Fruit fly (Drosophila melanogaster) whole organism, embryonic: ENCODE results near the gene CG13113.

Experiments used
- ATbp ChIP-seq: fragments of 200-800 bp; sonication (Bioruptor generic); optimal IDR thresholded peaks from 2 replicates; lab custom pipeline; 2017; ENCODE audit warnings: missing biosample characterization, mild to moderate bottlenecking, missing genetic modification characterization, missing genetic modification reagents
- Blimp-1 ChIP-seq: fragments of 200-800 bp; sonication (Bioruptor generic); optimal IDR thresholded peaks from 3 replicates; lab custom pipeline; 2018; ENCODE audit warnings: missing biosample characterization, missing genetic modification characterization, mild to moderate bottlenecking, moderate library complexity, missing genetic modification reagents
- CG1024 ChIP-seq: fragments of 200-800 bp; sonication (Bioruptor generic); IDR thresholded peaks from 2 replicates; pipeline ENCODE4 v1.3.6; 2022; ENCODE audit warnings: missing biosample characterization, missing genetic modification characterization
- CG10543 ChIP-seq: fragments of 200-800 bp; sonication (Bioruptor generic); optimal IDR thresholded peaks from 3 replicates; lab custom pipeline; 2017; ENCODE audit warnings: missing biosample characterization, mild to moderate bottlenecking, missing genetic modification characterization, moderate library complexity
- CG10959 ChIP-seq: fragments of 200-800 bp; sonication (Bioruptor generic); IDR thresholded peaks from 2 replicates; pipeline ENCODE4 v1.3.6; 2022; ENCODE audit warnings: missing biosample characterization, missing genetic modification characterization
- CG11723 ChIP-seq: fragments of 200-800 bp; sonication (Bioruptor generic); optimal IDR thresholded peaks from 2 replicates; lab custom pipeline; 2017; ENCODE audit warnings: missing biosample characterization, mild to moderate bottlenecking, missing genetic modification characterization
- CG13424 ChIP-seq: fragments of 200-800 bp; sonication (Bioruptor generic); optimal IDR thresholded peaks from 2 replicates; lab custom pipeline; 2019; ENCODE audit warnings: missing biosample characterization, mild to moderate bottlenecking, missing genetic modification characterization, moderate library complexity
- CG16863 ChIP-seq: fragments of 200-800 bp; sonication (Bioruptor generic); optimal IDR thresholded peaks from 3 replicates; lab custom pipeline; 2016; ENCODE audit warnings: missing biosample characterization, missing genetic modification characterization
- CG1792 ChIP-seq: fragments of 200-800 bp; sonication (Bioruptor generic); optimal IDR thresholded peaks from 2 replicates; lab custom pipeline; 2016; ENCODE audit warnings: missing biosample characterization, missing genetic modification characterization
- CG1832 ChIP-seq: fragments of 200-800 bp; sonication (Bioruptor generic); optimal IDR thresholded peaks from 2 replicates; lab custom pipeline; 2017; ENCODE audit warnings: missing biosample characterization, mild to moderate bottlenecking, missing genetic modification characterization, inconsistent platforms
- CG2120 ChIP-seq: fragments of 200-800 bp; sonication (Bioruptor generic); optimal IDR thresholded peaks from 3 replicates; lab custom pipeline; 2016; ENCODE audit warnings: missing biosample characterization, missing genetic modification characterization
- CG2712 ChIP-seq: fragments of 200-800 bp; optimal IDR thresholded peaks from 3 replicates; lab custom pipeline; 2019; ENCODE audit warnings: missing biosample characterization, mild to moderate bottlenecking, missing genetic modification characterization, moderate library complexity
- CG3838 ChIP-seq: fragments of 200-800 bp; sonication (Bioruptor generic); optimal IDR thresholded peaks from 3 replicates; lab custom pipeline; 2016; ENCODE audit warnings: missing biosample characterization, missing genetic modification characterization
- CG4820 ChIP-seq: fragments of 200-800 bp; sonication (Bioruptor generic); optimal IDR thresholded peaks from 3 replicates; lab custom pipeline; 2016; ENCODE audit warnings: missing biosample characterization, missing genetic modification characterization
- CG6272 ChIP-seq: fragments of 200-800 bp; sonication (Bioruptor generic); IDR thresholded peaks from 2 replicates; pipeline ENCODE4 v1.3.6; 2022; ENCODE audit warnings: missing biosample characterization, missing genetic modification characterization
- CTCF ChIP-seq: fragments of 200-800 bp; sonication (Bioruptor generic); optimal IDR thresholded peaks from 2 replicates; lab custom pipeline; 2017; ENCODE audit warnings: missing biosample characterization, mild to moderate bottlenecking, missing genetic modification characterization, moderate library complexity
- CoRest ChIP-seq: fragments of 200-800 bp; sonication (Bioruptor generic); optimal IDR thresholded peaks from 3 replicates; lab custom pipeline; 2018; ENCODE audit warnings: missing biosample characterization, mild to moderate bottlenecking, missing genetic modification characterization, moderate library complexity
- Dp ChIP-seq: fragments of 200-800 bp; sonication (Bioruptor generic); optimal IDR thresholded peaks from 2 replicates; lab custom pipeline; 2018; ENCODE audit warnings: missing biosample characterization, mild to moderate bottlenecking, missing genetic modification characterization, moderate library complexity
- Elba2 ChIP-seq: fragments of 200-800 bp; sonication (Bioruptor generic); optimal IDR thresholded peaks from 3 replicates; lab custom pipeline; 2016; ENCODE audit warnings: missing biosample characterization, missing genetic modification characterization
- Ets97D ChIP-seq: fragments of 200-800 bp; sonication (Bioruptor generic); optimal IDR thresholded peaks from 3 replicates; lab custom pipeline; 2016; ENCODE audit warnings: missing biosample characterization, missing genetic modification characterization
- HLH54F ChIP-seq: fragments of 200-800 bp; sonication (Bioruptor generic); optimal IDR thresholded peaks from 3 replicates; lab custom pipeline; 2016; ENCODE audit warnings: missing biosample characterization, missing genetic modification characterization
- Hand ChIP-seq: fragments of 200-800 bp; sonication (Bioruptor generic); optimal IDR thresholded peaks from 2 replicates; lab custom pipeline; 2017; ENCODE audit warnings: mild to moderate bottlenecking, missing biosample characterization, missing genetic modification reagents, missing genetic modification characterization
- Lim3 ChIP-seq: fragments of 200-800 bp; sonication (Bioruptor generic); IDR thresholded peaks from 2 replicates; pipeline ENCODE4 v1.3.6; 2022; ENCODE audit warnings: missing biosample characterization, missing genetic modification characterization
- MESR4 ChIP-seq: fragments of 200-800 bp; sonication (Bioruptor generic); optimal IDR thresholded peaks from 2 replicates; lab custom pipeline; 2018; ENCODE audit warnings: missing biosample characterization, mild to moderate bottlenecking, missing genetic modification characterization, moderate library complexity
- Mrtf ChIP-seq: fragments of 200-800 bp; sonication (Bioruptor generic); IDR thresholded peaks from 3 replicates; pipeline ENCODE4 v1.3.6; 2022; ENCODE audit warnings: missing biosample characterization, missing genetic modification characterization
- NC2β ChIP-seq: fragments of 200-800 bp; sonication (Bioruptor generic); optimal IDR thresholded peaks from 2 replicates; lab custom pipeline; 2016; ENCODE audit warnings: missing biosample characterization, missing genetic modification characterization
- Six4 ChIP-seq: fragments of 200-800 bp; sonication (Bioruptor generic); optimal IDR thresholded peaks from 2 replicates; lab custom pipeline; 2016; ENCODE audit warnings: missing biosample characterization, missing genetic modification characterization
- Sox102F ChIP-seq: fragments of 200-800 bp; sonication (Bioruptor generic); optimal IDR thresholded peaks from 2 replicates; lab custom pipeline; 2018; ENCODE audit warnings: missing biosample characterization, mild to moderate bottlenecking, missing genetic modification characterization, moderate library complexity
- ap ChIP-seq: fragments of 200-800 bp; sonication (Bioruptor generic); IDR thresholded peaks from 2 replicates; pipeline ENCODE4 v1.3.6; 2022; ENCODE audit warnings: missing biosample characterization, missing genetic modification characterization
- ara ChIP-seq: fragments of 200-800 bp; sonication (Bioruptor generic); IDR thresholded peaks from 2 replicates; pipeline ENCODE4 v1.3.6; 2022; ENCODE audit warnings: missing biosample characterization, missing genetic modification characterization
- cg ChIP-seq: fragments of 200-800 bp; sonication (Bioruptor generic); optimal IDR thresholded peaks from 3 replicates; lab custom pipeline; 2019; ENCODE audit warnings: missing biosample characterization, mild to moderate bottlenecking, missing genetic modification characterization, moderate library complexity
- dimm ChIP-seq: fragments of 200-800 bp; sonication (Bioruptor generic); IDR thresholded peaks from 2 replicates; pipeline ENCODE4 v1.3.6; 2022; ENCODE audit warnings: missing biosample characterization, missing genetic modification characterization
- dmrt99B ChIP-seq: fragments of 200-800 bp; sonication (Bioruptor generic); optimal IDR thresholded peaks from 2 replicates; lab custom pipeline; 2018; ENCODE audit warnings: missing biosample characterization, mild to moderate bottlenecking, missing genetic modification characterization, moderate library complexity
- eyg ChIP-seq: fragments of 200-800 bp; sonication (Bioruptor generic); optimal IDR thresholded peaks from 3 replicates; lab custom pipeline; 2016; ENCODE audit warnings: missing biosample characterization, missing genetic modification characterization
- hb ChIP-seq: fragments of 200-800 bp; sonication (Bioruptor generic); IDR thresholded peaks from 3 replicates; pipeline ENCODE4 v1.3.6; 2022; ENCODE audit warnings: missing biosample characterization, missing genetic modification characterization; ENCODE audit not compliant: partially characterized antibody
- lmd ChIP-seq: fragments of 200-800 bp; sonication (Bioruptor generic); IDR thresholded peaks from 2 replicates; pipeline ENCODE4 v1.3.6; 2022; ENCODE audit warnings: missing biosample characterization, missing genetic modification characterization
- lov ChIP-seq, 2 experiments: fragments of 200-800 bp in 1 of 2; fragments of >200 bp in 1 of 2; sonication (Bioruptor generic) in 1 of 2; IDR thresholded peaks in 1 of 2; optimal IDR thresholded peaks in 1 of 2; 2 replicates in 1 of 2; 3 replicates in 1 of 2; pipeline versions ENCODE4 v1.3.6 to Lab custom; 2017 to 2022; ENCODE audit warnings: missing biosample characterization in 1 of 2, missing genetic modification characterization in 1 of 2
- mam ChIP-seq: fragments of 200-800 bp; sonication (Bioruptor generic); optimal IDR thresholded peaks from 3 replicates; lab custom pipeline; 2016; ENCODE audit warnings: missing biosample characterization, missing genetic modification characterization
- org-1 ChIP-seq: fragments of 200-800 bp; sonication (Bioruptor generic); optimal IDR thresholded peaks from 2 replicates; lab custom pipeline; 2017; ENCODE audit warnings: missing biosample characterization, missing genetic modification characterization
- slou ChIP-seq: fragments of 200-800 bp; sonication (Bioruptor generic); optimal IDR thresholded peaks from 3 replicates; lab custom pipeline; 2016; ENCODE audit warnings: missing biosample characterization, missing genetic modification characterization
- sob ChIP-seq: fragments of 200-800 bp; sonication (Bioruptor generic); IDR thresholded peaks from 2 replicates; pipeline ENCODE4 v1.3.6; 2022; ENCODE audit warnings: missing biosample characterization, missing genetic modification characterization
- sqz ChIP-seq: fragments of 200-800 bp; sonication (Bioruptor generic); optimal IDR thresholded peaks from 3 replicates; lab custom pipeline; 2018; ENCODE audit warnings: missing biosample characterization, mild to moderate bottlenecking, missing genetic modification characterization
- twi ChIP-seq: fragments of 200-800 bp; optimal IDR thresholded peaks from 2 replicates; lab custom pipeline; 2019; ENCODE audit warnings: missing biosample characterization, mild to moderate bottlenecking, missing genetic modification characterization, moderate library complexity
- unc-4 ChIP-seq: fragments of 200-800 bp; sonication (Bioruptor generic); IDR thresholded peaks from 2 replicates; pipeline ENCODE4 v1.3.6; 2022; ENCODE audit warnings: missing biosample characterization, missing genetic modification characterization; ENCODE audit not compliant: partially characterized antibody
- wdn ChIP-seq: fragments of 200-800 bp; sonication (Bioruptor generic); IDR thresholded peaks from 2 replicates; pipeline ENCODE4 v1.3.6; 2022; ENCODE audit warnings: missing biosample characterization, missing genetic modification characterization
- wor ChIP-seq: fragments of 200-800 bp; sonication (Bioruptor generic); IDR thresholded peaks from 2 replicates; pipeline ENCODE4 v1.3.6; 2022; ENCODE audit warnings: missing biosample characterization, missing genetic modification characterization
- z ChIP-seq: fragments of 200-800 bp; sonication (Bioruptor generic); IDR thresholded peaks from 3 replicates; pipeline ENCODE4 v1.3.6; 2022; ENCODE audit warnings: missing biosample characterization, missing genetic modification characterization
- zen2 ChIP-seq: fragments of 200-800 bp; sonication (Bioruptor generic); IDR thresholded peaks from 3 replicates; pipeline ENCODE4 v1.3.6; 2022; ENCODE audit warnings: missing biosample characterization, missing genetic modification characterization; ENCODE audit not compliant: partially characterized antibody

Gene CG13113

dm6 chr2L:9569588-9570434, 25.8 kb downstream of the CG13113 start (continued):
- TF ChIP-seq CG6272 (GFP tag; lab: Robert Waterston, UW) (peak; percentile 73; the same call in 1 of the 2 replicates), sqz (GFP tag; lab: Kevin White, UChicago) (peak; percentile 95), Ets97D (GFP tag; lab: Kevin White, UChicago) (peak; percentile 76), CG11723 (GFP tag; lab: Kevin White, UChicago) (peak; percentile 93), NC2β (GFP tag; lab: Kevin White, UChicago) (peak; percentile 52), MESR4 (GFP tag; lab: Kevin White, UChicago) (peak; percentile 18), ATbp (GFP tag; lab: Kevin White, UChicago) (peak; percentile 93), CG10959 (GFP tag; lab: Robert Waterston, UW) (peak; percentile 68), Elba2 (GFP tag; lab: Kevin White, UChicago) (peak; percentile 80), slou (peak; percentile 92), eyg (peak; percentile 67), Lim3 (GFP tag; lab: Robert Waterston, UW) (peak; percentile 44; the same call in 1 of the 2 replicates), unc-4 (GFP tag; lab: Robert Waterston, UW) (no peak; the same call in 1 of the 2 replicates), wdn (GFP tag; lab: Robert Waterston, UW) (no peak; the same call in 1 of the 2 replicates), CG1792 (GFP tag; lab: Kevin White, UChicago) (peak; percentile 59), wor (GFP tag; lab: Robert Waterston, UW) (peak; percentile 83), CG16863 (GFP tag; lab: Kevin White, UChicago) (peak; percentile 83), org-1 (GFP tag; lab: Kevin White, UChicago) (peak; percentile 97), lov (optimal IDR thresholded peaks at IDR 0.05; lab: Kevin White, UChicago) (no peak), lov (GFP tag; IDR thresholded peaks at IDR 0.05; lab: Robert Waterston, UW) (0 out of 3 replicates have a peak, but pooled peaks have one; percentile 45), Mrtf (GFP tag; lab: Robert Waterston, UW) (peak; percentile 89), hb (peak; percentile 49; the same call in 1 of the 3 replicates), CTCF (peak; percentile 65), Six4 (GFP tag; lab: Kevin White, UChicago) (peak; percentile 95), CG1832 (GFP tag; lab: Kevin White, UChicago) (no peak), CG13424 (peak; percentile 96), Blimp-1 (GFP tag; lab: Kevin White, UChicago) (peak; percentile 93), ara (GFP tag; lab: Robert Waterston, UW) (peak; percentile 81), CoRest (tag; lab: Kevin White, UChicago) (peak; percentile 98), lmd (peak; percentile 93), dmrt99B (tag; lab: Kevin White, UChicago) (peak; percentile 98), ap (GFP tag; lab: Robert Waterston, UW) (peak; percentile 82), CG2120 (GFP tag; lab: Kevin White, UChicago) (peak; percentile 95), mam (GFP tag; lab: Kevin White, UChicago) (peak; percentile 83), twi (tag; lab: Kevin White, UChicago) (peak; percentile 92), z (GFP tag; lab: Robert Waterston, UW) (peak; percentile 49; the same call in 2 of the 3 replicates), CG2712 (tag; lab: Kevin White, UChicago) (peak; percentile 97), dimm (GFP tag; lab: Robert Waterston, UW) (peak; percentile 62; the same call in 1 of the 2 replicates), CG1024 (GFP tag; lab: Robert Waterston, UW) (peak; percentile 77), Sox102F (peak; percentile 96), CG4820 (GFP tag; lab: Kevin White, UChicago) (peak; percentile 94), CG3838 (GFP tag; lab: Kevin White, UChicago) (peak; percentile 94), HLH54F (GFP tag; lab: Kevin White, UChicago) (peak; percentile 87), CG10543 (GFP tag; lab: Kevin White, UChicago) (peak; percentile 96), Dp (GFP tag; lab: Kevin White, UChicago) (peak; percentile 27), Hand (GFP tag; lab: Kevin White, UChicago) (peak; percentile 96), cg (GFP tag; lab: Kevin White, UChicago) (no peak), sob (GFP tag; lab: Robert Waterston, UW) (peak; percentile 90), zen2 (GFP tag; lab: Robert Waterston, UW) (no peak)
